Worm (Caenorhabditis elegans): ENCODE data around the gene F27E5.9.

DNA sequence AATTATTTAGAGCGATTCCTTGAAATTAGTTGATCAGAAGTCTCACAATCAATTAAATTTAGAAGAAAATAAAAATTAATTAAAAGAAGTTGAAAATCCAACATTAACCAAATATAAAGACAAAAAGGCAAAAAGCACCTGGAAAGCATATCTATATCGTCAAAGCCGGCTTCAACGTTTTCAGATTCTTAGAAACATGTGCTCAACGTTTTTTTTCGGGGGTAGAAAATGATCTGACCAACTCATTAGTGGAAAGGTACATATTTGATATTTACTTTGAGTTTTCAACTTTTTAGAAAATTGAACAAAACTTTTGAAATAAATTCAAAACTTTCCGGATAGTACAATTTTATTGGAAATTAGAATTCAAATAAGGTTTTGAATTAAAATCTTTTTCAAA lies 1.9 kb upstream of the F27E5.9 start:
- TF ChIP-seq flt-1 (GFP tag; IDR thresholded peaks at IDR 0.05) = no peak
- no peak for TF ChIP-seq ztf-23 (GFP tag; IDR thresholded peaks at IDR 0.05)
- no peak for TF ChIP-seq cog-1 (tag; optimal IDR thresholded peaks at IDR 0.05)
- TF ChIP-seq med-1 (GFP tag; optimal IDR thresholded peaks at IDR 0.05; ENCODE audit: insufficient read depth) = no peak
- no peak for TF ChIP-seq T22C8.4 (GFP tag; IDR thresholded peaks at IDR 0.05)
- no peak for TF ChIP-seq ref-1 (GFP tag; conservative IDR thresholded peaks at IDR 0.05)
- no peak for TF ChIP-seq ztf-29 (GFP tag; IDR thresholded peaks at IDR 0.05)
- no peak for TF ChIP-seq klf-2 (GFP tag; conservative IDR thresholded peaks at IDR 0.05)
- no peak for TF ChIP-seq tab-1 (GFP tag; IDR thresholded peaks at IDR 0.05)
